Worm (Caenorhabditis elegans) whole organism, L4/young adult: ENCODE results near the gene nlp-31.

Source experiments
- W03F9.2 ChIP-seq: fragments of 150-350 bp; optimal IDR thresholded peaks from 2 replicates; lab custom pipeline; 2014; ENCODE audit warnings: missing biosample characterization, missing genetic modification characterization
- dao-5 ChIP-seq: sonication (generic microtip); optimal IDR thresholded peaks from 2 replicates; lab custom pipeline; 2016; ENCODE audit warnings: missing genotype, missing genetic modification characterization, moderate library complexity, missing compliant biosample characterization
- him-1 ChIP-seq: sonication (generic microtip); optimal IDR thresholded peaks from 2 replicates; lab custom pipeline; 2016; ENCODE audit warnings: missing genotype, missing genetic modification reagents, missing genetic modification characterization, missing compliant biosample characterization

- TF ChIP-seq W03F9.2 (tag; lab: Kevin White, UChicago) (no peak), him-1 (tag; lab: Kevin White, UChicago) (no peak), dao-5 (tag; lab: Kevin White, UChicago) (no peak)
Observed at ce11 chrV:3938789-3939188, 41.1 kb upstream of the nlp-31 start, which contains the start of gene cyp-35B1.
